Fruit fly (Drosophila melanogaster) whole organism, embryonic: Measurements from ENCODE around the gene CG42578.
A peak's percentile ranks its signal among the peaks of the same experiment; 100 is the strongest.

ENCODE experiments used
- Adf1 ChIP-seq: fragments of 200-800 bp; sonication (Bioruptor generic); IDR thresholded peaks from 2 replicates; pipeline ENCODE4 v1.3.6; 2022; ENCODE audit warnings: missing biosample characterization, missing genetic modification characterization
- CG10959 ChIP-seq: fragments of 200-800 bp; sonication (Bioruptor generic); IDR thresholded peaks from 2 replicates; pipeline ENCODE4 v1.3.6; 2022; ENCODE audit warnings: missing biosample characterization, missing genetic modification characterization
- CG11093 ChIP-seq: fragments of 200-800 bp; sonication (Bioruptor generic); IDR thresholded peaks from 3 replicates; pipeline ENCODE4 v1.3.6; 2022; ENCODE audit warnings: missing biosample characterization, missing genetic modification characterization
- CG12942 ChIP-seq: fragments of 200-800 bp; sonication (Bioruptor generic); optimal IDR thresholded peaks from 3 replicates; lab custom pipeline; 2016; ENCODE audit warnings: missing biosample characterization, missing genetic modification characterization
- CG13123 ChIP-seq: fragments of 200-800 bp; sonication (Bioruptor generic); optimal IDR thresholded peaks from 2 replicates; lab custom pipeline; 2016; ENCODE audit warnings: missing biosample characterization, missing genetic modification characterization
- CG13424 ChIP-seq: fragments of 200-800 bp; sonication (Bioruptor generic); optimal IDR thresholded peaks from 2 replicates; lab custom pipeline; 2019; ENCODE audit warnings: missing biosample characterization, mild to moderate bottlenecking, missing genetic modification characterization, moderate library complexity
- CG16813 ChIP-seq: fragments of 200-800 bp; sonication (Bioruptor generic); IDR thresholded peaks from 3 replicates; pipeline ENCODE4 v1.3.6; 2022; ENCODE audit warnings: missing biosample characterization, missing genetic modification characterization; ENCODE audit not compliant: partially characterized antibody
- CG16863 ChIP-seq: fragments of 200-800 bp; sonication (Bioruptor generic); optimal IDR thresholded peaks from 3 replicates; lab custom pipeline; 2016; ENCODE audit warnings: missing biosample characterization, missing genetic modification characterization
- CG17361 ChIP-seq: fragments of 200-800 bp; sonication (Bioruptor generic); IDR thresholded peaks from 3 replicates; pipeline ENCODE4 v1.3.6; 2022; ENCODE audit warnings: missing biosample characterization, missing genetic modification characterization
- CG32532 ChIP-seq: fragments of 200-800 bp; sonication (Bioruptor generic); IDR thresholded peaks from 2 replicates; pipeline ENCODE4 v1.3.6; 2022; ENCODE audit warnings: missing biosample characterization, missing genetic modification characterization
- CG34224 ChIP-seq: fragments of 200-800 bp; sonication (Bioruptor generic); IDR thresholded peaks from 3 replicates; pipeline ENCODE4 v1.3.6; 2022; ENCODE audit warnings: missing biosample characterization, missing genetic modification characterization; ENCODE audit not compliant: partially characterized antibody
- CG34376 ChIP-seq: fragments of 200-800 bp; sonication (Bioruptor generic); optimal IDR thresholded peaks from 2 replicates; lab custom pipeline; 2018; ENCODE audit warnings: missing biosample characterization, mild to moderate bottlenecking, missing genetic modification characterization
- CG34422 ChIP-seq: fragments of 200-800 bp; sonication (Bioruptor generic); IDR thresholded peaks from 3 replicates; pipeline ENCODE4 v1.3.6; 2022; ENCODE audit warnings: missing biosample characterization, missing genetic modification characterization
- CG7928 ChIP-seq: fragments of 200-800 bp; sonication (Bioruptor generic); optimal IDR thresholded peaks from 2 replicates; lab custom pipeline; 2017; ENCODE audit warnings: missing biosample characterization, mild to moderate bottlenecking, missing genetic modification characterization
- CG7987 ChIP-seq: fragments of 200-800 bp; sonication (Bioruptor generic); optimal IDR thresholded peaks from 2 replicates; lab custom pipeline; 2018; ENCODE audit warnings: missing biosample characterization, mild to moderate bottlenecking, missing genetic modification characterization, moderate library complexity
- CoRest ChIP-seq: fragments of 200-800 bp; sonication (Bioruptor generic); optimal IDR thresholded peaks from 3 replicates; lab custom pipeline; 2018; ENCODE audit warnings: missing biosample characterization, mild to moderate bottlenecking, missing genetic modification characterization, moderate library complexity
- Dad ChIP-seq: fragments of 200-800 bp; sonication (Bioruptor generic); optimal IDR thresholded peaks from 3 replicates; lab custom pipeline; 2016; ENCODE audit warnings: missing biosample characterization, missing genetic modification characterization
- Dip3 ChIP-seq: fragments of 200-800 bp; sonication (Bioruptor generic); optimal IDR thresholded peaks from 3 replicates; lab custom pipeline; 2016; ENCODE audit warnings: missing biosample characterization, missing genetic modification characterization
- ERR ChIP-seq: fragments of 200-800 bp; sonication (Bioruptor generic); optimal IDR thresholded peaks from 2 replicates; lab custom pipeline; 2016; ENCODE audit warnings: missing biosample characterization, missing genetic modification characterization
- Eip74EF ChIP-seq, 2 experiments: fragments of 200-800 bp in 1 of 2; fragments of >200 bp in 1 of 2; sonication (Bioruptor generic) in 1 of 2; optimal IDR thresholded peaks; 2 replicates each; lab custom pipeline; 2017 to 2019; ENCODE audit warnings: missing biosample characterization in 2 of 2, missing genetic modification characterization in 2 of 2, mild to moderate bottlenecking in 1 of 2, moderate library complexity in 1 of 2
- Fer2 ChIP-seq: fragments of 200-800 bp; sonication (Bioruptor generic); optimal IDR thresholded peaks from 2 replicates; lab custom pipeline; 2018; ENCODE audit warnings: missing biosample characterization, mild to moderate bottlenecking, missing genetic modification characterization, moderate library complexity
- Hr3 ChIP-seq: fragments of 200-800 bp; sonication (Bioruptor generic); optimal IDR thresholded peaks from 3 replicates; lab custom pipeline; 2016; ENCODE audit warnings: missing biosample characterization, missing genetic modification characterization
- Mrtf ChIP-seq: fragments of 200-800 bp; sonication (Bioruptor generic); IDR thresholded peaks from 3 replicates; pipeline ENCODE4 v1.3.6; 2022; ENCODE audit warnings: missing biosample characterization, missing genetic modification characterization
- Ptx1 ChIP-seq: fragments of 200-800 bp; sonication (Bioruptor generic); IDR thresholded peaks from 2 replicates; pipeline ENCODE4 v1.3.6; 2022; ENCODE audit warnings: missing biosample characterization, missing genetic modification characterization
- Sox100B ChIP-seq: fragments of 200-800 bp; sonication (Bioruptor generic); optimal IDR thresholded peaks from 3 replicates; lab custom pipeline; 2018; ENCODE audit warnings: missing biosample characterization, mild to moderate bottlenecking, missing genetic modification characterization
- Taf1 ChIP-seq: fragments of 200-800 bp; sonication (Bioruptor generic); IDR thresholded peaks from 2 replicates; pipeline ENCODE4 v1.3.6; 2022; ENCODE audit warnings: missing biosample characterization, missing genetic modification characterization
- Tbp ChIP-seq: fragments of >200 bp; optimal IDR thresholded peaks from 2 replicates; lab custom pipeline; 2018; ENCODE audit warnings: missing biosample characterization, missing genetic modification characterization
- Usf ChIP-seq: fragments of 200-800 bp; sonication (Bioruptor generic); optimal IDR thresholded peaks from 2 replicates; lab custom pipeline; 2017; ENCODE audit warnings: missing genotype, missing biosample characterization, missing genetic modification characterization
- al ChIP-seq: fragments of 200-800 bp; sonication (Bioruptor generic); IDR thresholded peaks from 2 replicates; pipeline ENCODE4 v1.3.6; 2022; ENCODE audit warnings: missing biosample characterization, missing genetic modification characterization
- ara ChIP-seq: fragments of 200-800 bp; sonication (Bioruptor generic); IDR thresholded peaks from 2 replicates; pipeline ENCODE4 v1.3.6; 2022; ENCODE audit warnings: missing biosample characterization, missing genetic modification characterization
- ash1 ChIP-seq: fragments of 200-800 bp; sonication (Bioruptor generic); optimal IDR thresholded peaks from 2 replicates; lab custom pipeline; 2018; ENCODE audit warnings: missing biosample characterization, mild to moderate bottlenecking, missing genetic modification characterization
- gcm ChIP-seq: fragments of 200-800 bp; sonication (Bioruptor generic); optimal IDR thresholded peaks from 2 replicates; lab custom pipeline; 2019; ENCODE audit warnings: missing biosample characterization, mild to moderate bottlenecking, missing genetic modification characterization, moderate library complexity
- gsb-n ChIP-seq: fragments of 200-800 bp; sonication (Bioruptor generic); optimal IDR thresholded peaks from 3 replicates; lab custom pipeline; 2018; ENCODE audit warnings: missing biosample characterization, mild to moderate bottlenecking, missing genetic modification characterization
- insv ChIP-seq, 2 experiments: fragments of 200-800 bp; sonication (Bioruptor generic); optimal IDR thresholded peaks; 3 replicates each; lab custom pipeline; 2016 to 2018; ENCODE audit warnings: missing biosample characterization in 2 of 2, missing genetic modification characterization in 2 of 2
- knrl ChIP-seq: fragments of 200-800 bp; sonication (Bioruptor generic); IDR thresholded peaks from 3 replicates; pipeline ENCODE4 v1.3.6; 2022; ENCODE audit warnings: missing biosample characterization, missing genetic modification characterization; ENCODE audit not compliant: partially characterized antibody
- nau ChIP-seq: fragments of 200-800 bp; sonication (Bioruptor generic); optimal IDR thresholded peaks from 3 replicates; lab custom pipeline; 2017; ENCODE audit warnings: missing biosample characterization, mild to moderate bottlenecking, missing genetic modification characterization, missing genetic modification reagents
- org-1 ChIP-seq: fragments of 200-800 bp; sonication (Bioruptor generic); optimal IDR thresholded peaks from 2 replicates; lab custom pipeline; 2017; ENCODE audit warnings: missing biosample characterization, missing genetic modification characterization
- phol ChIP-seq: fragments of 200-800 bp; sonication (Bioruptor generic); optimal IDR thresholded peaks from 3 replicates; lab custom pipeline; 2018; ENCODE audit warnings: missing biosample characterization, mild to moderate bottlenecking, missing genetic modification characterization, moderate library complexity
- pzg ChIP-seq: fragments of 200-800 bp; sonication (Bioruptor generic); optimal IDR thresholded peaks from 3 replicates; lab custom pipeline; 2018; ENCODE audit warnings: missing biosample characterization, mild to moderate bottlenecking, missing genetic modification characterization, moderate library complexity
- ranshi ChIP-seq: fragments of 200-800 bp; sonication (Bioruptor generic); IDR thresholded peaks from 2 replicates; pipeline ENCODE4 v1.3.6; 2022; ENCODE audit warnings: missing biosample characterization, missing genetic modification characterization
- scrt ChIP-seq: fragments of 200-800 bp; sonication (Bioruptor generic); optimal IDR thresholded peaks from 2 replicates; lab custom pipeline; 2018; ENCODE audit warnings: missing biosample characterization, mild to moderate bottlenecking, missing genetic modification characterization, moderate library complexity
- sens ChIP-seq: fragments of 200-800 bp; sonication (Bioruptor generic); peaks from one replicate; lab custom pipeline; 2016; ENCODE audit warnings: missing biosample characterization, missing genetic modification characterization
- slbo ChIP-seq: fragments of 200-800 bp; sonication (Bioruptor generic); IDR thresholded peaks from 2 replicates; pipeline ENCODE4 v1.3.6; 2022; ENCODE audit warnings: missing biosample characterization, missing genetic modification characterization
- slou ChIP-seq: fragments of 200-800 bp; sonication (Bioruptor generic); optimal IDR thresholded peaks from 3 replicates; lab custom pipeline; 2016; ENCODE audit warnings: missing biosample characterization, missing genetic modification characterization
- trem ChIP-seq: fragments of 200-800 bp; optimal IDR thresholded peaks from 3 replicates; lab custom pipeline; 2019; ENCODE audit warnings: missing biosample characterization, mild to moderate bottlenecking, missing genetic modification characterization, moderate library complexity
- vnd ChIP-seq: fragments of 200-800 bp; sonication (Bioruptor generic); IDR thresholded peaks from 3 replicates; pipeline ENCODE4 v1.3.6; 2022; ENCODE audit warnings: missing biosample characterization, missing genetic modification characterization; ENCODE audit not compliant: partially characterized antibody
- zfh2 ChIP-seq: fragments of 200-800 bp; sonication (Bioruptor generic); optimal IDR thresholded peaks from 2 replicates; lab custom pipeline; 2016; ENCODE audit warnings: missing biosample characterization, missing genetic modification characterization

The CG42578 gene

dm6 chrX:20482790-20483564 is 36.8 kb downstream of the CG42578 start (continued):
- no peak for TF ChIP-seq CG16813 (GFP tag; lab: Robert Waterston, UW)
- TF ChIP-seq Tbp (GFP tag; lab: Kevin White, UChicago), result no peak
- TF ChIP-seq Dip3 (GFP tag; lab: Kevin White, UChicago), result no peak
- TF ChIP-seq pzg (GFP tag; lab: Kevin White, UChicago), result no peak
- no peak for TF ChIP-seq nau (GFP tag; lab: Kevin White, UChicago)
- peak; percentile 43; the same call in 1 of the 2 replicates for TF ChIP-seq Ptx1
- TF ChIP-seq ranshi (GFP tag; lab: Robert Waterston, UW), result no peak
- no peak for TF ChIP-seq insv (GFP tag; optimal IDR thresholded peaks at IDR 0.05; lab: Kevin White, UChicago)
- no peak for TF ChIP-seq scrt
- TF ChIP-seq CG34422 (GFP tag; lab: Robert Waterston, UW), result no peak
- no peak for TF ChIP-seq Eip74EF (GFP tag; optimal IDR thresholded peaks at IDR 0.05; lab: Kevin White, UChicago)
- TF ChIP-seq vnd (GFP tag; lab: Robert Waterston, UW), result no peak
- no peak for TF ChIP-seq Sox100B (GFP tag; lab: Kevin White, UChicago)
- 0 out of 3 replicates have a peak, but pooled peaks have one; percentile 15 for TF ChIP-seq CG17361 (GFP tag; lab: Robert Waterston, UW)
- TF ChIP-seq Adf1 (GFP tag; lab: Robert Waterston, UW), result no peak
- 0 out of 2 replicates have a peak, but pooled peaks have one; percentile 5 for TF ChIP-seq CG32532 (GFP tag; lab: Robert Waterston, UW)
- TF ChIP-seq knrl (GFP tag; lab: Robert Waterston, UW), result no peak
- no peak for TF ChIP-seq slou

- TF ChIP-seq trem (tag; lab: Kevin White, UChicago) (no peak), sens (peak; percentile 20), CG10959 (GFP tag; lab: Robert Waterston, UW) (no peak)
Measured at dm6 chrX:20485880-20486279, 39.7 kb downstream of the CG42578 start, which contains the start of gene CG15461. CG15461 (plus strand) TSS chrX:20486180.

dm6 chrX:20488701-20489122 is 42.5 kb downstream of the CG42578 start:
- TF ChIP-seq Hr3, result peak; percentile 43
- peak; percentile 35 for TF ChIP-seq gsb-n
- TF ChIP-seq Mrtf (GFP tag; lab: Robert Waterston, UW), result no peak
- TF ChIP-seq Usf (GFP tag; lab: Kevin White, UChicago), result peak; percentile 56
- 0 out of 3 replicates have a peak, but pooled peaks have one; percentile 37 for TF ChIP-seq CG11093 (GFP tag; lab: Robert Waterston, UW)
- TF ChIP-seq CG16863 (GFP tag; lab: Kevin White, UChicago), result peak; percentile 47
- TF ChIP-seq CG34376, result peak; percentile 6
- TF ChIP-seq ash1 (GFP tag; lab: Kevin White, UChicago), result no peak
- TF ChIP-seq ERR (GFP tag; lab: Kevin White, UChicago), result no peak
- peak; percentile 46 for TF ChIP-seq slbo (GFP tag; lab: Robert Waterston, UW)
- TF ChIP-seq CG13123 (GFP tag; lab: Kevin White, UChicago), result no peak
- TF ChIP-seq CG34224 (GFP tag; lab: Robert Waterston, UW), result no peak
- TF ChIP-seq CG12942 (GFP tag; lab: Kevin White, UChicago), result peak; percentile 5
- peak; percentile 54 for TF ChIP-seq org-1 (GFP tag; lab: Kevin White, UChicago)
- TF ChIP-seq CG7987 (GFP tag; lab: Kevin White, UChicago), result no peak
- peak; percentile 35 for TF ChIP-seq gcm
- no peak for TF ChIP-seq Dad (GFP tag; lab: Kevin White, UChicago)
- TF ChIP-seq Taf1 (GFP tag; lab: Robert Waterston, UW), result no peak
- no peak for TF ChIP-seq CG7928
- peak; percentile 76 for TF ChIP-seq CG13424 (tag; lab: Kevin White, UChicago)
- no peak for TF ChIP-seq ara (GFP tag; lab: Robert Waterston, UW)
- peak; percentile 12 for TF ChIP-seq zfh2 (GFP tag; lab: Kevin White, UChicago)
- TF ChIP-seq Fer2 (tag; lab: Kevin White, UChicago), result no peak
- peak; percentile 70 for TF ChIP-seq CoRest
- peak; percentile 74 for TF ChIP-seq phol (tag; lab: Kevin White, UChicago)
- no peak for TF ChIP-seq al (GFP tag; lab: Robert Waterston, UW)
